Worm (Caenorhabditis elegans): ENCODE results near the gene W06B4.2.
A peak's percentile ranks its signal among the peaks of the same experiment; 100 is the strongest.

Gene W06B4.2

DNA sequence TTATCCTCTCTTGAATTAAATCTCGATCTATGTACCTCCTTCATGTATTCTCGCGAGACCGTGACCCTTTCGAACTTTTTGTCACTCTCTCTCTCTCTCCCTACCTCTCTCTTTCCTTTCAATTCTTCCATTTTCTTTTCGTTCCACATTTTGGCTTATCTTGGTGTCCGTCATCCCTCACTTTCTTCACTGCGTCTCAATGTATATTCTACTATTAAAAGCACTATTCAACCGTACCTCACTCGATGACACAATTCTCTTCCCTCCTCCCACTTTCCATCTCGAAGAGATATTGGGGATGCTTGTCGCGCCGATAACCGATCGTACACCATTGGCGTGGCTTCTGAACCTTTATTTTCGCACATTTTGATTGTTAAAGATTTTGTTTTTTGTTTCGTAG is 42.7 kb downstream of the W06B4.2 start:
- TF ChIP-seq ama-1 (optimal IDR thresholded peaks at IDR 0.05) (no peak), eor-1 (tag; optimal IDR thresholded peaks at IDR 0.05) (no peak), fkh-10 (GFP tag; optimal IDR thresholded peaks at IDR 0.05) (no peak), nhr-23 (tag; optimal IDR thresholded peaks at IDR 0.05) (peak; percentile 7), egl-5 (tag; optimal IDR thresholded peaks at IDR 0.05) (no peak), lin-15B (tag; optimal IDR thresholded peaks at IDR 0.05) (no peak)

DNA sequence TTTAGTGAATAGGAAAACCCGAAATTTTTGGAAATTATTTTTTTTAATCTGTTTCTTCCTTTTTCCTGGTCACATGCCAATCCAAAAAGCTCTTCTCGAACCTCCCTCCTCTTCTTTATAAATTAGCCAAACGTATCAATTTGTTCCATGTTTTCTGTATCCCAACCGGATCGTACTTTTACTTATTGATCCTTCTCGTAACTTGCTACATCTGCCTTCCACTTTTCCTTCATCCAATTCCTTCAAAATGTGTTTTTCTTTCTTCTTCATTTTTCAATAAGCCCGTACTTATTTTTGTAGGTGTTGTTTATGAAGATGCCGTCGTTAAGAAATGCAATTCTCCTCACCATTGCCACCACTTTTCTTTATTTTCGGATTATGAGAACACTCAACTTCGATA is 43.9 kb downstream of the W06B4.2 start, which contains the start of gene cyp-23A1:
Gene cyp-23A1, plus strand, starts transcription at position 301 of the 400 bp plus-strand sequence.
- TF ChIP-seq nfya-1 (tag; optimal IDR thresholded peaks at IDR 0.05; ENCODE audit: insufficient read depth) (no peak), nhr-43 (tag; optimal IDR thresholded peaks at IDR 0.05; ENCODE audit: poor library complexity, severe bottlenecking) (no peak), elt-1 (tag; optimal IDR thresholded peaks at IDR 0.05) (no peak), egl-27 (tag; optimal IDR thresholded peaks at IDR 0.05) (no peak), ama-1 (optimal IDR thresholded peaks at IDR 0.05) (no peak), zag-1 (tag; optimal IDR thresholded peaks at IDR 0.05) (no peak), pha-4 (tag; optimal IDR thresholded peaks at IDR 0.05) (no peak), ceh-28 (tag; optimal IDR thresholded peaks at IDR 0.05) (no peak), jun-1 (tag; optimal IDR thresholded peaks at IDR 0.05) (no peak), ceh-82 (tag; optimal IDR thresholded peaks at IDR 0.05) (no peak), nhr-76 (tag; optimal IDR thresholded peaks at IDR 0.05) (no peak), pqm-1 (tag; optimal IDR thresholded peaks at IDR 0.05) (no peak), lin-15B (tag; optimal IDR thresholded peaks at IDR 0.05) (no peak), elt-3 (tag; optimal IDR thresholded peaks at IDR 0.05) (no peak)

DNA sequence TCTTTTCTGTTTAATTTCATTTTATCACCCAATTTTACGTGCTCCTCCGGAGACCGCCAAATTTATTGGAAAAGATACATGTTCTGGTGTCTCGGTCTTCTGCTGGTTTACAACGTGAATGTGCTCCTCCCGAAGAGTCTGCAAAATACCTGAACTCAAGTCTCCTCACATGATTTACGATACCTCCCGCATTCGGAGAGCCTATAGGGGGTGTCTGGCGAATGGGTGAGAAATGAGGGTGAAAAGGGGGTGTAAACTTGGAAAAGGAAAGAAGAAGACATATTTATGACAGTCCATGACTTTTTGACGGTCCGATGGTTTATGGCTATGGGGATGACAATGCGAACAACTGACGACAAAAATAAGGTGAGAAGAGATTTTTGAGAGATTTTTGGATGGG is 48.3 kb downstream of the W06B4.2 start:
- TF ChIP-seq ztf-11 (tag; optimal IDR thresholded peaks at IDR 0.05) (no peak), lin-39 (tag; optimal IDR thresholded peaks at IDR 0.05) (no peak), nhr-43 (tag; optimal IDR thresholded peaks at IDR 0.05; ENCODE audit: poor library complexity, severe bottlenecking) (no peak), elt-1 (tag; optimal IDR thresholded peaks at IDR 0.05) (no peak), jun-1 (tag; optimal IDR thresholded peaks at IDR 0.05) (no peak), sea-2 (GFP tag; optimal IDR thresholded peaks at IDR 0.05) (no peak), nfya-1 (tag; optimal IDR thresholded peaks at IDR 0.05; ENCODE audit: insufficient read depth) (no peak), elt-2 (tag; optimal IDR thresholded peaks at IDR 0.05) (no peak), pha-4 (tag; optimal IDR thresholded peaks at IDR 0.05) (no peak), fkh-2 (tag; optimal IDR thresholded peaks at IDR 0.05) (no peak), nhr-28 (tag; optimal IDR thresholded peaks at IDR 0.05) (no peak), unc-62 (GFP tag; optimal IDR thresholded peaks at IDR 0.05) (no peak), ceh-82 (tag; optimal IDR thresholded peaks at IDR 0.05) (no peak), nhr-25 (tag; optimal IDR thresholded peaks at IDR 0.05) (no peak), elt-3 (tag; optimal IDR thresholded peaks at IDR 0.05) (no peak), fos-1 (tag; optimal IDR thresholded peaks at IDR 0.05) (no peak)

DNA sequence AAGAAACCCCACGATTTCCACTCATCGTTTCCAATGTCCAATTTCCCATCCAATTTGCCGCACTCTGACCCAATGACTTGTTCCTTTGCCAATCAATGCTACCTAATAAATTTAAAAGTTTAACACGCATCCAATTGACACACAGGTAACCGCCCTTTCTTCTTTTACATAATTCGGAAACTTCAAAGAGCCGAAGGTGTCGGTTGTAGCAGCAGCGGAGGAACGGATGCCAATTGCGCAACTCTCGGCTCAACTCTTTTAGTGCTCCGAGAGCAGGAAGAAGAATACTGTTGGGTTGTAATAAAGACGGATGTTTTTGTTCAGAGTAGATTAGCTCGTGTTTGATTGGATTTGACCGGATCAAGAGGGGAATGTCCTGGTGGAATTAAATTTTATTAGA is 49.3 kb downstream of the W06B4.2 start:
- TF ChIP-seq eor-1 (tag; optimal IDR thresholded peaks at IDR 0.05) (no peak), R02D3.7 (tag; optimal IDR thresholded peaks at IDR 0.05) (no peak), elt-1 (tag; optimal IDR thresholded peaks at IDR 0.05) (no peak), nhr-77 (tag; optimal IDR thresholded peaks at IDR 0.05) (no peak), fos-1 (tag; optimal IDR thresholded peaks at IDR 0.05) (no peak), skn-1 (tag; optimal IDR thresholded peaks at IDR 0.05) (no peak), fkh-10 (GFP tag; optimal IDR thresholded peaks at IDR 0.05) (no peak), aly-2 (tag; optimal IDR thresholded peaks at IDR 0.05) (no peak), fkh-2 (tag; optimal IDR thresholded peaks at IDR 0.05) (no peak)

DNA sequence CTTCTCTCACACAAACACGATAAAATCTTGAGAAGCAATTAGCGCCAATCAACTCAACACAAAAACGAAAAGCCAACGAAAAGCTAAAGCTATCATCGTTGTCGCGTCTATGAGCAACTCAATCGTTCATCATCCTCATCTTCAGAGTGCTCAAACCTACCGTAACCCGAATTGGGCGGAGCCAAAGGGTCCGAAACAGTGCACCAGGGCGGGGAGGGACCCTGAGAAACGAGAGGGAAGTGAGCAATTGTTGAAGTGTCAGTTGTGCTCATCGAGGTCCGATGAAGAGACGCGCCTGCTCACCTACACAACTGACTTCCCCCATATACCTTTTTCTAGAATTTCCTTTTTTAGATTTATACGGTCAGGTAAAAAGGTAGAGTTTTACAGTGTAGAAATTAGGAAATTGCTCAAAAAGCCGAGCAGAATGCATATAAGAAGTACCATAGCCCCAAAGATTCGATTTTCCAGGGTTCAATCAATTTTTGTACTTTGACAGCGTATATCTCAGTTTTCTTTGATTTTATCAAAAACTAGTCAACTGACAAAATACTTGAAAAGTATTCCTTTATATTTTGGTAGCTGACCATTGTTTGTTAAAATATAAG is 50.4 kb downstream of the W06B4.2 start, which contains the start of gene hlh-1:
Gene hlh-1, plus strand, starts transcription at position 275 of the 608 bp plus-strand sequence.
- no peak for TF ChIP-seq nhr-23 (tag; optimal IDR thresholded peaks at IDR 0.05)
- TF ChIP-seq elt-2 (tag; optimal IDR thresholded peaks at IDR 0.05): no peak
- TF ChIP-seq nhr-11 (tag; optimal IDR thresholded peaks at IDR 0.05): no peak
- TF ChIP-seq lin-39 (tag; optimal IDR thresholded peaks at IDR 0.05): peak; percentile 55
- TF ChIP-seq ama-1 (optimal IDR thresholded peaks at IDR 0.05): no peak
- no peak for TF ChIP-seq mml-1 (tag; optimal IDR thresholded peaks at IDR 0.05)
- no peak for TF ChIP-seq fos-1 (tag; optimal IDR thresholded peaks at IDR 0.05)
- TF ChIP-seq snpc-4 (tag; optimal IDR thresholded peaks at IDR 0.05): no peak
- TF ChIP-seq egl-5 (tag; optimal IDR thresholded peaks at IDR 0.05): peak; percentile 72
- no peak for TF ChIP-seq zag-1 (tag; optimal IDR thresholded peaks at IDR 0.05)
- no peak for TF ChIP-seq elt-3 (tag; optimal IDR thresholded peaks at IDR 0.05)
- no peak for TF ChIP-seq skn-1 (tag; optimal IDR thresholded peaks at IDR 0.05)
- TF ChIP-seq aly-2 (tag; optimal IDR thresholded peaks at IDR 0.05): no peak
- no peak for TF ChIP-seq jun-1 (tag; optimal IDR thresholded peaks at IDR 0.05)
- no peak for TF ChIP-seq elt-1 (tag; optimal IDR thresholded peaks at IDR 0.05)
- TF ChIP-seq pha-4 (tag; optimal IDR thresholded peaks at IDR 0.05): no peak
- TF ChIP-seq nfya-1 (tag; optimal IDR thresholded peaks at IDR 0.05; ENCODE audit: insufficient read depth): peak; percentile 72
- no peak for TF ChIP-seq hmg-11 (tag; optimal IDR thresholded peaks at IDR 0.05)
- TF ChIP-seq egl-27 (tag; optimal IDR thresholded peaks at IDR 0.05): no peak
- no peak for TF ChIP-seq nhr-28 (tag; optimal IDR thresholded peaks at IDR 0.05)
- TF ChIP-seq nhr-67 (tag; optimal IDR thresholded peaks at IDR 0.05): no peak
- no peak for TF ChIP-seq fkh-10 (GFP tag; optimal IDR thresholded peaks at IDR 0.05)
- no peak for TF ChIP-seq ceh-82 (tag; optimal IDR thresholded peaks at IDR 0.05)
